Fruit fly (Drosophila melanogaster): ENCODE results near the gene CG17292.

CG17292 gene

dm6 chr2L:8365701-8366643 is 4.3 kb upstream of the CG17292 start, which contains the start of gene Pp2A-29B (continued):
- TF ChIP-seq D19A (tag; optimal IDR thresholded peaks at IDR 0.05) (peak; percentile 19), vnd (GFP tag; IDR thresholded peaks at IDR 0.05; ENCODE audit: partially characterized antibody) (peak; percentile 100), maf-S (GFP tag; optimal IDR thresholded peaks at IDR 0.05) (no peak), lab (GFP tag; optimal IDR thresholded peaks at IDR 0.05) (peak; percentile 15), Vsx1 (GFP tag; optimal IDR thresholded peaks at IDR 0.05) (peak; percentile 64), PHDP (tag; optimal IDR thresholded peaks at IDR 0.05) (no peak), zfh2 (GFP tag; optimal IDR thresholded peaks at IDR 0.05) (peak; percentile 29), da (GFP tag; optimal IDR thresholded peaks at IDR 0.05) (no peak), CG13296 (GFP tag; optimal IDR thresholded peaks at IDR 0.05) (no peak), CG15073 (GFP tag; optimal IDR thresholded peaks at IDR 0.05) (no peak), Adf1 (GFP tag; IDR thresholded peaks at IDR 0.05) (no peak), Dip3 (GFP tag; optimal IDR thresholded peaks at IDR 0.05) (peak; percentile 19), Kr (GFP tag; optimal IDR thresholded peaks at IDR 0.05) (no peak), luna (GFP tag; optimal IDR thresholded peaks at IDR 0.05) (no peak), CG9727 (GFP tag; optimal IDR thresholded peaks at IDR 0.05) (peak; percentile 61), emc (GFP tag; optimal IDR thresholded peaks at IDR 0.05) (no peak), CG17802 (tag; optimal IDR thresholded peaks at IDR 0.05) (no peak), CG16863 (GFP tag; optimal IDR thresholded peaks at IDR 0.05) (no peak), CG9437 (GFP tag; optimal IDR thresholded peaks at IDR 0.05) (peak; percentile 35), CG2678 (tag; optimal IDR thresholded peaks at IDR 0.05) (peak; percentile 15), br (optimal IDR thresholded peaks at IDR 0.05) (no peak), trh (GFP tag; optimal IDR thresholded peaks at IDR 0.05) (no peak), nmo (GFP tag; optimal IDR thresholded peaks at IDR 0.05) (peak; percentile 78), CG31441 (GFP tag; IDR thresholded peaks at IDR 0.05) (peak; percentile 73; the same call in 1 of the 2 replicates), CG18011 (GFP tag; optimal IDR thresholded peaks at IDR 0.05) (peak; percentile 97), Six4 (GFP tag; optimal IDR thresholded peaks at IDR 0.05) (no peak), Doc3 (GFP tag; IDR thresholded peaks at IDR 0.05; ENCODE audit: partially characterized antibody) (peak; percentile 99), CG18764 (GFP tag; optimal IDR thresholded peaks at IDR 0.05) (no peak), CG6791 (GFP tag; IDR thresholded peaks at IDR 0.05; ENCODE audit: partially characterized antibody) (peak; percentile 98), CG30020 (tag; optimal IDR thresholded peaks at IDR 0.05) (peak; percentile 71), CG1647 (GFP tag; optimal IDR thresholded peaks at IDR 0.05) (no peak), az2 (GFP tag; optimal IDR thresholded peaks at IDR 0.05) (peak; percentile 3), Nf-YC (tag; optimal IDR thresholded peaks at IDR 0.05) (peak; percentile 57), pum (GFP tag; optimal IDR thresholded peaks at IDR 0.05) (no peak), CG30403 (GFP tag; optimal IDR thresholded peaks at IDR 0.05) (peak; percentile 19), CG7839 (tag; optimal IDR thresholded peaks at IDR 0.05) (peak; percentile 25), CG13287 (GFP tag; IDR thresholded peaks at IDR 0.05; ENCODE audit: partially characterized antibody) (peak; percentile 99), CG17912 (GFP tag; optimal IDR thresholded peaks at IDR 0.05) (peak; percentile 7), Dbx (GFP tag; IDR thresholded peaks at IDR 0.05) (peak; percentile 69), HHEX (GFP tag; optimal IDR thresholded peaks at IDR 0.05) (no peak), CG6689 (GFP tag; IDR thresholded peaks at IDR 0.05) (no peak), hth (optimal IDR thresholded peaks at IDR 0.05) (no peak), CG10979 (tag; optimal IDR thresholded peaks at IDR 0.05) (no peak), croc (GFP tag; conservative IDR thresholded peaks at IDR 0.05) (no peak), Xrp1 (GFP tag; IDR thresholded peaks at IDR 0.05) (no peak), pita (GFP tag; optimal IDR thresholded peaks at IDR 0.05) (no peak), C15 (GFP tag; IDR thresholded peaks at IDR 0.05) (no peak), Hmx (GFP tag; optimal IDR thresholded peaks at IDR 0.05) (no peak), CG15479 (GFP tag; optimal IDR thresholded peaks at IDR 0.05) (peak; percentile 37)
